Fruit fly (Drosophila melanogaster): ENCODE results near the gene Obp22a.

Obp22a gene

DNA sequence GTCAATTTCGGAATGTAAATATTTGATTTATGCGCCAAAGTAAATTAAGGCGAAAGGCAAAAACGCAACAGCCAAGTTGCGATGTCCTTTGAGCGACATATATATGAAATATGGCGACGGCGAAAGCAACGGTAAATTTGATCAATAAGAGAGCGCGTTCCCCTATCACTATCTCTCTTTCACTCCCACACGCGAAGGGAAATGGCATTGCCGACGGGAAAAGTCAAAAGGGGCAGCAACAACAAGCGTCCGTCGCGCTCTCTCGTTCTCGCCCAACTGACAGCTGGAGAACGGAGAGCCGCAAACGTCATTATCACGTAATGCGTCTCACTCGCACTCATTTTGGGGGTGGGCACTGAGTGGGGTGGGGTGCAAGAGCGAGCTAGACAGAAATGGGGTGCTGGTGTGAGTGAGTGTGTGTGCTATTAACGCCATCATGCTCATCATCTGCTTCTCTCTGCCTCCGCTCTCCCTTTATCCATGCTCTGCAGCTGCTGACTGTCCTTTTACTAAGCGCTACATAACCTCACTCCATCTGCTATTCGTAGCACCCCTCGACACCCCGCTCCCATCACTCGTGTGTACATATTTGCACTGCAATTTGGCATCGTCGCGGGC is 21.5 kb downstream of the Obp22a start, which contains the start of gene erm (continued):
- peak; percentile 46 for TF ChIP-seq ftz-f1 (GFP tag; optimal IDR thresholded peaks at IDR 0.05)
- peak; percentile 97 for TF ChIP-seq Nf-YB (GFP tag; optimal IDR thresholded peaks at IDR 0.05)
- 0 out of 2 replicates have a peak, but pooled peaks have one; percentile 33 for TF ChIP-seq tna (GFP tag; IDR thresholded peaks at IDR 0.05; ENCODE audit: partially characterized antibody)
- peak; percentile 42 for TF ChIP-seq onecut (GFP tag; IDR thresholded peaks at IDR 0.05)
- TF ChIP-seq Med (GFP tag) = peak; percentile 73
- TF ChIP-seq CG17359 (tag; optimal IDR thresholded peaks at IDR 0.05) = no peak
- TF ChIP-seq CG31441 (GFP tag; IDR thresholded peaks at IDR 0.05) = no peak
- peak; percentile 74 for TF ChIP-seq MTF-1 (GFP tag; optimal IDR thresholded peaks at IDR 0.05; ENCODE audit: borderline replicate concordance)
- peak; percentile 67; the same call in 1 of the 3 replicates for TF ChIP-seq z (GFP tag; IDR thresholded peaks at IDR 0.05)
- TF ChIP-seq Opbp (GFP tag; IDR thresholded peaks at IDR 0.05; ENCODE audit: partially characterized antibody) = 0 out of 3 replicates have a peak, but pooled peaks have one; percentile 38
- peak; percentile 43 for TF ChIP-seq pros (GFP tag; optimal IDR thresholded peaks at IDR 0.05)
- peak; percentile 19 for TF ChIP-seq ac (GFP tag; optimal IDR thresholded peaks at IDR 0.05)
- peak; percentile 50 for TF ChIP-seq nerfin-1 (tag; optimal IDR thresholded peaks at IDR 0.05)
- TF ChIP-seq bigmax (GFP tag; optimal IDR thresholded peaks at IDR 0.05) = peak; percentile 84
- no peak for TF ChIP-seq mam (GFP tag; optimal IDR thresholded peaks at IDR 0.05)
- peak; percentile 78 for TF ChIP-seq abd-A (tag; optimal IDR thresholded peaks at IDR 0.05)
- peak; percentile 63 for TF ChIP-seq CoRest (tag; optimal IDR thresholded peaks at IDR 0.05)
- no peak for TF ChIP-seq B-H1 (GFP tag; IDR thresholded peaks at IDR 0.05)
- peak in 1 of 2 experiments; percentile 85 for TF ChIP-seq insv (GFP tag; optimal IDR thresholded peaks at IDR 0.05)
- TF ChIP-seq MBD-R2 (GFP tag; IDR thresholded peaks at IDR 0.05) = no peak
- peak; percentile 74 for TF ChIP-seq oc (tag; optimal IDR thresholded peaks at IDR 0.05)
- TF ChIP-seq Spps (tag; optimal IDR thresholded peaks at IDR 0.05) = no peak
- TF ChIP-seq Elba2 (GFP tag; optimal IDR thresholded peaks at IDR 0.05) = peak; percentile 57
- no peak for TF ChIP-seq Asciz (GFP tag; optimal IDR thresholded peaks at IDR 0.05)
- no peak for TF ChIP-seq usp (GFP tag; optimal IDR thresholded peaks at IDR 0.05)
- no peak for TF ChIP-seq CG3281 (GFP tag; optimal IDR thresholded peaks at IDR 0.05)
- TF ChIP-seq mld (GFP tag; IDR thresholded peaks at IDR 0.05; ENCODE audit: partially characterized antibody) = no peak
- no peak for TF ChIP-seq Antp (GFP tag; optimal IDR thresholded peaks at IDR 0.05)
- TF ChIP-seq otp (GFP tag; IDR thresholded peaks at IDR 0.05) = 0 out of 3 replicates have a peak, but pooled peaks have one; percentile 5
- TF ChIP-seq stwl (tag; optimal IDR thresholded peaks at IDR 0.05) = no peak
- no peak for TF ChIP-seq gt (GFP tag; IDR thresholded peaks at IDR 0.05)
- no peak for TF ChIP-seq CG15011 (GFP tag; optimal IDR thresholded peaks at IDR 0.05)
- TF ChIP-seq Hand (GFP tag; optimal IDR thresholded peaks at IDR 0.05) = no peak
- no peak for TF ChIP-seq HLHmδ (GFP tag; optimal IDR thresholded peaks at IDR 0.05)
- TF ChIP-seq CG11560 (tag; IDR thresholded peaks at IDR 0.05) = no peak
- TF ChIP-seq nerfin-2 (GFP tag; IDR thresholded peaks at IDR 0.05; ENCODE audit: partially characterized antibody) = peak; percentile 31; the same call in 1 of the 2 replicates
- peak; percentile 49; the same call in 1 of the 2 replicates for TF ChIP-seq sna (GFP tag; IDR thresholded peaks at IDR 0.05; ENCODE audit: partially characterized antibody)
- no peak for TF ChIP-seq fru (optimal IDR thresholded peaks at IDR 0.05)

DNA sequence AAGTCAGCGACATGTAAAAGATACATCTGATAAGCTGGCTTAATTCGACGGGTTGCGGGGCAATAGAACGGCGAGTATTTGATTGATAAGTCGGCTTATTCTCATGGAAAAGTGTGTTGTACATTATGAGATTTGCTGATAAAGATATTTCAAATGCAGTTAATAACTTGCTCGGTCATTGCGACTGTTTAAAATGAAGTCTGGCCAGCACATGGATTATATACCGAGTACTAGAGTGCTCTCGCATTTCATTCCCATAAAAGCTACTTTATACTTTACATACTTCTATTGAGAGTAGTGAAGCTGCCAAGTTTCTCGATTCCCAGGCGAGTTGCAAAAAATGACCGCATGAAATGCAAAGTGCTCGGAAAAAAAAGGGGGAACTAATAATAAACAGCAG is 24.1 kb downstream of the Obp22a start:
- TF ChIP-seq Pdp1 (GFP tag; optimal IDR thresholded peaks at IDR 0.05) (peak in 1 of 2 experiments; percentile 71), sim (GFP tag; IDR thresholded peaks at IDR 0.05) (no peak), Hr78 (GFP tag; optimal IDR thresholded peaks at IDR 0.05) (no peak), Ets65A (GFP tag) (peak; percentile 57)

Data from whole organism, embryonic.